Worm (Caenorhabditis elegans): Measurements from ENCODE around the gene cec-3.

Gene cec-3

DNA sequence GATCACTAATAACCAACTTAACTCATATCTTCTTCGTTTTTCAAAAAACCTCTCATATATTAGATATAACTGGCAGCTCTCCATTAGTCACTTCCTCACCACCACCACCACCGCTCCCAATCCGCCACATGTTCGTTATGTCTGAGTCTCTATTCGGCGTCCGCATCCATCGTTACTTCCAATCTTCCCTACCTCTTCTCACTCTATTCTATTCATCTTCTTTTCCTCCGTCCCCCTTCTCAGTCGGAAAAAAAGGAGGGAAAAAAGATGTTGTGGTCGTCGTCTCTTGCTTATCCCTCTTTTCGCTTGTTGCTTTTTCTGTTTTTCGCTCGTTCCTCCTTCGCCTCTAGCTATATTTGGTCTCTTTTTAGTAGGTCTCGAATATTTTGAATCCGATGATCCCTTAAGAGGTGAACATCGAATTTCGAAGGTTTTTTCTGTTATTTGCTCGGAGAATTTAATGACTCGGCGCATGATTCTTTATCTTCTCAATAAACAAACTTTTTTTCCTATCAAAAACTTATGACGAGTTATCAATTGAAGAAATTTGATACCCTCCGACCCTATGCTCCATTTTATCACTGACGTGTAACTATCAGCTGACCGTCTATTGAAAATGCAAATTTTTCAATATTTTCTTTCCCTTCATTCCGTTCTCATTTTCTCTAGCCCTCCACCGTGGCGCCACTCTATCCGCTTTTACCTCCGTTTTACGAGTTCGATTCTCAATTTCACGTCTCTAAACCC is 34.6 kb upstream of the cec-3 start (continued):
- TF ChIP-seq ceh-45 (GFP tag; IDR thresholded peaks at IDR 0.05) (no peak), K09A11.1 (tag; optimal IDR thresholded peaks at IDR 0.05; ENCODE audit: insufficient read depth) (no peak), ceh-2 (tag; optimal IDR thresholded peaks at IDR 0.05) (no peak)

DNA sequence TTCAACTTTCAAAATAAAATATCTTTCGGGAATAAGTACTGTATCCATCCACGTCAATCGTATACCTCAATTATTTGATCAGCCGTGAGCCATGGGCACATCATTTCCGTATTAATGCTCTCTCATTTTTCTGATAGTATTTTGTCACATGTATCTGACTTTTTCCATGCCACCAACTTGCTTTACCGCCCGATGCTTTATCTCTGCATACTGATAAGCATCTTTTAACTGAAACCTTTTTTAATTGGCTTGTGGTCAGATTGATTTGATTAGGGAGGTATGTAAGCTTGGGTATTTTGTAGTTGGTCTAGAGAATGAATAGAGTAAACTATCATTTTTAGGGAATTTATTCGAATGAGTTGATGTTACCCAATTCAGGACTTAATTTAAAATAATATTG is 31.9 kb upstream of the cec-3 start:
- TF ChIP-seq ahr-1 (tag; optimal IDR thresholded peaks at IDR 0.05) (no peak), hlh-8 (tag; optimal IDR thresholded peaks at IDR 0.05) (no peak), ceh-2 (tag; optimal IDR thresholded peaks at IDR 0.05) (no peak), unc-42 (tag; optimal IDR thresholded peaks at IDR 0.05) (no peak), zip-5 (tag; optimal IDR thresholded peaks at IDR 0.05) (no peak), unc-3 (GFP tag; conservative IDR thresholded peaks at IDR 0.05) (no peak), unc-3 (tag; optimal IDR thresholded peaks at IDR 0.05) (no peak), nfya-1 (tag; optimal IDR thresholded peaks at IDR 0.05) (no peak), tbx-7 (tag; optimal IDR thresholded peaks at IDR 0.05) (no peak), fkh-10 (GFP tag; optimal IDR thresholded peaks at IDR 0.05) (no peak), hlh-13 (GFP tag; optimal IDR thresholded peaks at IDR 0.05) (no peak), ceh-6 (GFP tag; optimal IDR thresholded peaks at IDR 0.05) (no peak), ceh-30 (tag; optimal IDR thresholded peaks at IDR 0.05) (no peak), rnt-1 (tag; optimal IDR thresholded peaks at IDR 0.05) (no peak), dmd-4 (tag; optimal IDR thresholded peaks at IDR 0.05; ENCODE audit: borderline replicate concordance) (no peak)

DNA sequence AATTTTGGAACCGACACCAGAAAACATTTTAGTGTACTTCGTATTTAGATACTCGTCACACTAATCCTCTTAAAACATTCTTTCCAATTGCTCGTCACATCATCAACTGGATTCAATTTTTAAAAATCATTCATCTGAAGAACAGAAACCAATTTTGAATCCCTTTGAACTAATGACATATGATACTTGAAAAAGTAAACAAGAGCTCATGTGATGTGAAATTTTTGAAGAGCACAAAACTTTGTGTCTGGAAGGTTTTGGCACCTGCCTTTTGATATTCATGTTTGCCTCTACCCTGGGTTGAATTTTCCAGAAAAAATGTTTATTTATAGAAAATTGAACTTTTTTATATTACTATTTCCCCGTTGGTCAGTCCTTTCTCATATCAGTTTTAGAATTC is 31.4 kb upstream of the cec-3 start:
- TF ChIP-seq pag-3 (tag; optimal IDR thresholded peaks at IDR 0.05; ENCODE audit: borderline replicate concordance) (no peak), lim-6 (tag; optimal IDR thresholded peaks at IDR 0.05) (no peak), syd-9 (tag; optimal IDR thresholded peaks at IDR 0.05) (no peak), ceh-18 (tag; optimal IDR thresholded peaks at IDR 0.05) (no peak)

- TF ChIP-seq unc-42 (tag; optimal IDR thresholded peaks at IDR 0.05) (peak; percentile 16), unc-55 (GFP tag; optimal IDR thresholded peaks at IDR 0.05) (peak; percentile 19), che-1 (tag; optimal IDR thresholded peaks at IDR 0.05) (no peak)
Observed at ce11 chrII:7887295-7887694, 29.9 kb upstream of the cec-3 start.

DNA sequence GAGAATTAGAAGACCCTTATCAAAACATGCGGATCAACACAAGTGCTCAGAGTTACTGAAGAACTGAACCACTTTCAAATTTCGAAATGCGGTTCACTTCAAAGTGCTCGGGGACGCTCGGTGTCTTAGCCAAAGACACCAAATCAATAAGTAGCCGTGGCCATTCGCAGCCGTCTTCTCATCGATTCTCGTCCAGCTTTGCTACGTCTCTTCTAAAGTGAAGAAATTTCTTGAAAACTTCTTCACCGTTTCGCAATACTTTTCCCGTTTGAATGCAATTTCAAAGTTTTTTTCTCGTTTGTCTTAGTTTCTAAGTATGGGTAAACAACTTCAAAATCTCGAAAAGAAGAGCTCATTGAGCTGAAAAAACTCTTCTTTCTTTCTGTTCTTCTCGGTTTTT is 27.5 kb upstream of the cec-3 start:
- TF ChIP-seq ztf-16 (tag; optimal IDR thresholded peaks at IDR 0.05): no peak
- no peak for TF ChIP-seq lin-11 (tag; optimal IDR thresholded peaks at IDR 0.05)
- no peak for TF ChIP-seq nhr-232 (tag; optimal IDR thresholded peaks at IDR 0.05)
- no peak for TF ChIP-seq hlh-8 (tag; optimal IDR thresholded peaks at IDR 0.05)
- no peak for TF ChIP-seq ceh-31 (tag; optimal IDR thresholded peaks at IDR 0.05)
- TF ChIP-seq hlh-6 (tag; optimal IDR thresholded peaks at IDR 0.05): no peak
- TF ChIP-seq ceh-48 (tag; optimal IDR thresholded peaks at IDR 0.05): peak; percentile 92
- TF ChIP-seq pqm-1 (tag; optimal IDR thresholded peaks at IDR 0.05): no peak

- TF ChIP-seq hlh-13 (GFP tag; optimal IDR thresholded peaks at IDR 0.05): peak; percentile 30
Observed at ce11 chrII:7883163-7883562, 25.8 kb upstream of the cec-3 start.

- TF ChIP-seq ceh-14 (tag; optimal IDR thresholded peaks at IDR 0.05): no peak
- no peak for TF ChIP-seq fax-1 (tag; optimal IDR thresholded peaks at IDR 0.05)
- no peak for TF ChIP-seq ref-2 (tag; optimal IDR thresholded peaks at IDR 0.05)
- no peak for TF ChIP-seq nhr-232 (tag; optimal IDR thresholded peaks at IDR 0.05)
- TF ChIP-seq hlh-30 (tag; optimal IDR thresholded peaks at IDR 0.05; ENCODE audit: insufficient read depth): no peak
- no peak for TF ChIP-seq tbx-2 (tag; optimal IDR thresholded peaks at IDR 0.05)
- TF ChIP-seq hlh-8 (tag; optimal IDR thresholded peaks at IDR 0.05): no peak
- no peak for TF ChIP-seq hlh-6 (tag; optimal IDR thresholded peaks at IDR 0.05)
- no peak for TF ChIP-seq pros-1 (tag; optimal IDR thresholded peaks at IDR 0.05)
- TF ChIP-seq lim-6 (tag; optimal IDR thresholded peaks at IDR 0.05): no peak
- no peak for TF ChIP-seq unc-42 (tag; optimal IDR thresholded peaks at IDR 0.05)
- no peak for TF ChIP-seq ceh-31 (tag; optimal IDR thresholded peaks at IDR 0.05)
- TF ChIP-seq ceh-2 (tag; optimal IDR thresholded peaks at IDR 0.05): no peak
- no peak for TF ChIP-seq dve-1 (tag; optimal IDR thresholded peaks at IDR 0.05)
- TF ChIP-seq madf-2 (tag; optimal IDR thresholded peaks at IDR 0.05): no peak
- no peak for TF ChIP-seq elt-2 (tag; optimal IDR thresholded peaks at IDR 0.05)
- TF ChIP-seq C08G9.2 (tag; optimal IDR thresholded peaks at IDR 0.05): no peak
- no peak for TF ChIP-seq ceh-34 (tag; optimal IDR thresholded peaks at IDR 0.05)
Observed at ce11 chrII:7880373-7880862, 23.0 kb upstream of the cec-3 start, which contains the start of gene perm-1. perm-1 (plus strand) TSS chrII:7880812.
